Worm (Caenorhabditis elegans) whole organism, L4 larva: Measurements from ENCODE around the gene cls-2.
A peak's percentile ranks its signal among the peaks of the same experiment; 100 is the strongest.

Experiments used
- F49E8.2 ChIP-seq: sonication (generic microtip); optimal IDR thresholded peaks from 2 replicates; lab custom pipeline; 2016; ENCODE audit warnings: missing compliant biosample characterization, mild to moderate bottlenecking, missing genetic modification characterization, borderline replicate concordance
- Y105C5A.15 ChIP-seq: fragments of 200-800 bp; sonication (Bioruptor generic); IDR thresholded peaks from 2 replicates; pipeline ENCODE4 v1.3.6; 2022; ENCODE audit warnings: missing genetic modification characterization, missing compliant biosample characterization
- Y5F2A.4 ChIP-seq: fragments of 200-800 bp; sonication (Bioruptor generic); optimal IDR thresholded peaks from 2 replicates; lab custom pipeline; 2018; ENCODE audit warnings: mild to moderate bottlenecking, missing genetic modification characterization, missing compliant biosample characterization
- ZK337.2 ChIP-seq: fragments of 200-800 bp; sonication (Bioruptor generic); IDR thresholded peaks from 2 replicates; pipeline ENCODE4 v1.3.6; 2022; ENCODE audit warnings: missing genetic modification reagents, missing genetic modification characterization, missing compliant biosample characterization
- ZK546.5 ChIP-seq, 2 experiments: sonication (generic microtip); optimal IDR thresholded peaks; 2 replicates each; lab custom pipeline; 2017; ENCODE audit warnings: missing biosample characterization in 2 of 2, missing genetic modification characterization in 2 of 2
- aha-1 ChIP-seq: fragments of 150-350 bp; peaks from one replicate; lab custom pipeline; 2014; ENCODE audit warnings: missing biosample characterization, missing genetic modification characterization
- ceh-32 ChIP-seq: sonication (generic microtip); optimal IDR thresholded peaks from 2 replicates; lab custom pipeline; 2016; ENCODE audit warnings: mild to moderate bottlenecking, missing genetic modification characterization, missing compliant biosample characterization; ENCODE audit not compliant: poor library complexity
- ces-1 ChIP-seq: fragments of 150-350 bp; sonication (generic microtip); optimal IDR thresholded peaks from 4 replicates; lab custom pipeline; 2014; ENCODE audit warnings: missing biosample characterization, missing genetic modification reagents, missing genetic modification characterization
- ctbp-1 ChIP-seq: fragments of 200-800 bp; sonication (Bioruptor generic); IDR thresholded peaks from 2 replicates; pipeline ENCODE4 v1.3.6; 2022; ENCODE audit warnings: missing genetic modification reagents, missing genetic modification characterization, missing compliant biosample characterization
- dpl-1 ChIP-seq: fragments of 150-350 bp; optimal IDR thresholded peaks from 2 replicates; lab custom pipeline; 2014; ENCODE audit warnings: missing biosample characterization, missing genetic modification reagents, missing genetic modification characterization
- duxl-1 ChIP-seq: sonication (generic microtip); optimal IDR thresholded peaks from 2 replicates; lab custom pipeline; 2016; ENCODE audit warnings: mild to moderate bottlenecking, missing genetic modification characterization, moderate library complexity, missing compliant biosample characterization; ENCODE audit not compliant: poor library complexity
- dve-1 ChIP-seq: sonication (generic microtip); optimal IDR thresholded peaks from 2 replicates; lab custom pipeline; 2017; ENCODE audit warnings: antibody characterized with exemption, mild to moderate bottlenecking, missing genetic modification characterization, missing compliant biosample characterization; ENCODE audit not compliant: insufficient read depth
- fkh-10 ChIP-seq: fragments of 150-350 bp; optimal IDR thresholded peaks from 2 replicates; lab custom pipeline; 2014; ENCODE audit warnings: missing biosample characterization, missing genetic modification reagents, missing genetic modification characterization
- hif-1 ChIP-seq, 2 experiments: sonication (generic microtip); optimal IDR thresholded peaks; 2 replicates each; lab custom pipeline; 2016 to 2017; ENCODE audit warnings: missing compliant biosample characterization in 2 of 2, missing genetic modification characterization in 2 of 2, missing genetic modification reagents in 2 of 2, missing genotype in 2 of 2, mild to moderate bottlenecking in 1 of 2
- hlh-11 ChIP-seq: fragments of 200-800 bp; sonication (Bioruptor generic); optimal IDR thresholded peaks from 2 replicates; lab custom pipeline; 2018; ENCODE audit warnings: mild to moderate bottlenecking, missing genetic modification characterization, missing compliant biosample characterization
- lin-13 ChIP-seq: fragments of 150-350 bp; optimal IDR thresholded peaks from 2 replicates; lab custom pipeline; 2014; ENCODE audit warnings: missing biosample characterization, missing genetic modification reagents, missing genetic modification characterization
- lin-29 ChIP-seq: fragments of 200-800 bp; sonication (Bioruptor generic); IDR thresholded peaks from 2 replicates; pipeline ENCODE4 v1.3.6; 2022; ENCODE audit warnings: missing genetic modification reagents, missing genetic modification characterization, missing compliant biosample characterization
- lin-38 ChIP-seq: fragments of 200-800 bp; sonication (Bioruptor generic); IDR thresholded peaks from 2 replicates; pipeline ENCODE4 v1.3.6; 2022; ENCODE audit warnings: missing genetic modification reagents, missing genetic modification characterization, missing compliant biosample characterization
- lin-39 ChIP-seq: fragments of 150-350 bp; optimal IDR thresholded peaks from 2 replicates; lab custom pipeline; 2014; ENCODE audit warnings: missing biosample characterization, missing genetic modification reagents, missing genetic modification characterization
- lsy-2 ChIP-seq, 2 experiments: fragments of 150-350 bp in 1 of 2; sonication (generic microtip) in 1 of 2; optimal IDR thresholded peaks; 2 replicates each; lab custom pipeline; 2014 to 2017; ENCODE audit warnings: missing biosample characterization in 2 of 2, missing genetic modification characterization in 2 of 2
- mdl-1 ChIP-seq, 2 experiments: fragments of 150-350 bp in 1 of 2; sonication (generic microtip) in 1 of 2; optimal IDR thresholded peaks; 2 replicates each; lab custom pipeline; 2014 to 2017; ENCODE audit warnings: missing biosample characterization in 2 of 2, missing genetic modification characterization in 2 of 2
- mep-1 ChIP-seq: fragments of 150-350 bp; sonication (generic microtip); optimal IDR thresholded peaks from 3 replicates; lab custom pipeline; 2014; ENCODE audit warnings: missing biosample characterization, missing genetic modification characterization
- mes-2 ChIP-seq: sonication (generic microtip); optimal IDR thresholded peaks from 2 replicates; lab custom pipeline; 2016; ENCODE audit warnings: missing genotype, mild to moderate bottlenecking, missing genetic modification characterization, missing compliant biosample characterization; ENCODE audit not compliant: poor library complexity, severe bottlenecking
- nhr-102 ChIP-seq: sonication (generic microtip); optimal IDR thresholded peaks from 2 replicates; lab custom pipeline; 2016; ENCODE audit warnings: mild to moderate bottlenecking, missing genetic modification characterization, moderate library complexity, missing compliant biosample characterization
- nhr-11 ChIP-seq: fragments of 150-350 bp; optimal IDR thresholded peaks from 2 replicates; lab custom pipeline; 2014; ENCODE audit warnings: missing biosample characterization, missing genetic modification characterization
- nhr-111 ChIP-seq: fragments of 200-800 bp; sonication (Bioruptor generic); optimal IDR thresholded peaks from 2 replicates; lab custom pipeline; 2018; ENCODE audit warnings: mild to moderate bottlenecking, missing genetic modification characterization, missing compliant biosample characterization
- nhr-6 ChIP-seq: fragments of 150-350 bp; optimal IDR thresholded peaks from 2 replicates; lab custom pipeline; 2014; ENCODE audit warnings: missing biosample characterization, missing genetic modification characterization
- rbr-2 ChIP-seq: sonication (generic microtip); optimal IDR thresholded peaks from 2 replicates; lab custom pipeline; 2016; ENCODE audit warnings: missing genotype, missing genetic modification characterization, missing compliant biosample characterization
- sdz-12 ChIP-seq: fragments of 200-800 bp; sonication (Bioruptor generic); optimal IDR thresholded peaks from 2 replicates; lab custom pipeline; 2018; ENCODE audit warnings: mild to moderate bottlenecking, missing genetic modification characterization, missing compliant biosample characterization
- spr-1 ChIP-seq: sonication (generic microtip); optimal IDR thresholded peaks from 2 replicates; lab custom pipeline; 2016; ENCODE audit warnings: mild to moderate bottlenecking, missing genetic modification characterization, missing compliant biosample characterization
- tra-1 ChIP-seq: fragments of 200-800 bp; sonication (Bioruptor generic); IDR thresholded peaks from 2 replicates; pipeline ENCODE4 v1.3.6; 2022; ENCODE audit warnings: missing genetic modification reagents, missing genetic modification characterization, missing compliant biosample characterization
- unc-62 ChIP-seq, 3 experiments: fragments of 150-350 bp in 1 of 3; sonication (generic microtip); optimal IDR thresholded peaks in 2 of 3; peaks in 1 of 3; 1 replicate in 1 of 3; 2 replicates in 2 of 3; lab custom pipeline; 2014 to 2017; ENCODE audit warnings: missing biosample characterization in 3 of 3, missing genetic modification characterization in 3 of 3, missing genetic modification reagents in 3 of 3, missing genotype in 1 of 3
- ztf-11 ChIP-seq: fragments of 150-350 bp; optimal IDR thresholded peaks from 2 replicates; lab custom pipeline; 2014; ENCODE audit warnings: missing biosample characterization, missing genetic modification characterization
- ztf-7 ChIP-seq: fragments of 150-350 bp; optimal IDR thresholded peaks from 2 replicates; lab custom pipeline; 2014; ENCODE audit warnings: missing biosample characterization, missing genetic modification characterization

cls-2 gene

DNA sequence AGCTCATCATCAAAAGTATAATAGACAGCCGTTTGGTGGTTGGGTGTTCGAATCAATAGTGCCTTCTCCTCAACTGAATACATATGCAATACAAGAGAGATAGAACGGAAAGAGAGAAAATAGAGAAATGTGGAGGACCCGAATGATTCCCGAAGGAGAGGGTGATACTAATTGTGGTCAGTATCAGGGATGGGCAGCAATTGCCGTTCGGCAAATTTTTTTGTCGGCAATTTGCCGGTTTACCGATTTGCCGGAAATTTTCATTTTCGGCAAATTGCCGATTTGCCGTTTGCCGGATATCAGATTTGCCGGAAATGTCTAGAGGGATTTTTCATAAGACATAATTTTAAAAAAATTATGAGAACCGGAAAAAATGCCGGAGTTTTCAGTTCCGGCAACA, 42.5 kb upstream of the cls-2 start, which contains the start of gene F59B2.9:
Gene F59B2.9 (minus strand): TSS at position 101 of the 400 bp plus-strand sequence.
- no peak for TF ChIP-seq ztf-11 (tag; lab: Kevin White, UChicago)
- TF ChIP-seq mes-2, result no peak
- TF ChIP-seq ceh-32 (tag; lab: Kevin White, UChicago), result no peak
- TF ChIP-seq dpl-1, result no peak
- TF ChIP-seq ZK337.2 (GFP tag; lab: Robert Waterston, UW), result no peak
- TF ChIP-seq lin-29 (GFP tag; lab: Robert Waterston, UW), result no peak
- no peak for TF ChIP-seq Y5F2A.4
- no peak for TF ChIP-seq sdz-12

DNA sequence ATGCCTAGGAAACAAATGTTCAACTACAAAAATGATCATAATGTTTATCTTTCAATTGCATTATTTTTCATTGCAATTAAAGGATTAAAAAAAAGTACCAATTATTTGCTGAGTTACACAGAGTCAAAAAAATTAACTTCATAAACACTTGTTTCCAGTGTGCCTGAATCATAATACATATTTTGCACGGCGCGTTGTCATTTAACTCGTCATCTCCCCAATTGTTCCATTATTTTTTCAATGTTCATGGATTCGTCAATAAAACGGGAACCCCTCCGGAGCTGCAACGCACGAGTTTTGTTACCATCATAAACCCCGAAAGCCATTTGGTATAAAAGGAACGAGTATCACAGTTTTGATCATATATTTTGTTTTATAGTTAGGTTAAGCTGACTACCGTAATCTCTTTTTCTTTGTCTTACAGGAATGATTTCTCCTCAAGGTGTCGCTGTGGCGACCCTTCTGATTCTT, 37.6 kb upstream of the cls-2 start, which contains the start of gene F59B2.12:
Gene F59B2.12 (plus strand): TSS at position 421 of the 471 bp plus-strand sequence.
- no peak for TF ChIP-seq mdl-1 (tag; optimal IDR thresholded peaks at IDR 0.05; lab: Kevin White, UChicago)
- no peak for TF ChIP-seq ZK546.5 (tag; optimal IDR thresholded peaks at IDR 0.05; lab: Kevin White, UChicago)
- peak in 1 of 2 experiments; percentile 90 for TF ChIP-seq unc-62 (GFP tag; optimal IDR thresholded peaks at IDR 0.05 in 1 of 2; lab: Kevin White, UChicago)
- TF ChIP-seq unc-62 (tag; optimal IDR thresholded peaks at IDR 0.05; lab: Kevin White, UChicago), result no peak

DNA sequence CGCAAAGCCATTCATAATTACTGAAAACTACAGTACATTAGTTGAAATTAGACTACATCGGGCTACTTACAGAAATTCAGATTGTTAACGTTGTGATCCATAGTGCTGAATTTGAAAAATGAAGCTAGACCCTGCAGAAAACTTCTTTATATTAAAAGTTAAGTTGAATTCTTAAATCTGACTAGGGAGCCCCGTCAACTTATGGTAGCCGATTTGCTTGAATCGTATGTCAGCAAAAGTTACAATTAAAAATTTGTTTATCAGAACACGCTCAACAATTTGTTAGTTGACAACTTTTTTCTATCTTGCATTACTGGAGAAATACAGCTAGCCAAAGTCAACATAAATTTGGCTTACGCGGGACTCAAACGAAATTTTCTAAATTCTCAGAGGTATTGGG, 32.3 kb upstream of the cls-2 start, which contains the start of gene F59B2.14:
Gene F59B2.14 (minus strand): TSS at position 101 of the 400 bp plus-strand sequence.
- TF ChIP-seq mep-1 (tag; lab: Kevin White, UChicago) (no peak), nhr-102 (no peak), nhr-11 (tag; lab: Kevin White, UChicago) (no peak), spr-1 (tag; lab: Kevin White, UChicago) (no peak), lsy-2 (tag; optimal IDR thresholded peaks at IDR 0.05; lab: Kevin White, UChicago) (no peak), nhr-111 (GFP tag; lab: Kevin White, UChicago) (no peak), hlh-11 (tag; lab: Kevin White, UChicago) (no peak), F49E8.2 (tag; lab: Kevin White, UChicago) (no peak), nhr-6 (tag; lab: Kevin White, UChicago) (no peak), ctbp-1 (GFP tag; lab: Robert Waterston, UW) (no peak), lin-13 (no peak), mes-2 (no peak), tra-1 (GFP tag; lab: Robert Waterston, UW) (no peak), aha-1 (no peak)

DNA sequence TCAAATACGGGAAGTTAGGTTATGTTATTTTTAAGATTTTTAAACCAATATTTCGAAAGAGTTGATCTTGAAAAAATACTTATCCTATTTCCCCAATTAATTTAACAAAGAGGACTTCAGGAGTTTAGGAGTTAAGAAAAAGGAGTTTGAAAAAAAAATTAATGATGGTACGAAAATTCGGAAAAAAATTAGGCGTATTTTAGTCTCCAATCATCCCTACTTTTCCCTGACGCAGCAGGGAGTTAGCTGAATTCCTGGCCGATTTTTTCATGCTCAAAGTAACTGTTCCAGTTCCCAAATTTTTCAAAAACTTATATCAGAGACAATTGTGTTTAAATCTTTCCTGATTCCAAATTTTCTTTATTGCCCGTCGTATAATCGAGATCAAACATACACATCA, 31.2 kb upstream of the cls-2 start:
- TF ChIP-seq ctbp-1 (GFP tag; lab: Robert Waterston, UW) (no peak), rbr-2 (no peak), ZK337.2 (GFP tag; lab: Robert Waterston, UW) (no peak), unc-62 (GFP tag; optimal IDR thresholded peaks at IDR 0.05 in 1 of 2; lab: Kevin White, UChicago) (peak in 1 of 2 experiments; percentile 92), unc-62 (tag; optimal IDR thresholded peaks at IDR 0.05; lab: Kevin White, UChicago) (no peak), ztf-7 (tag; lab: Kevin White, UChicago) (no peak), ces-1 (GFP tag; lab: Kevin White, UChicago) (no peak), dve-1 (tag; lab: Kevin White, UChicago) (no peak)

DNA sequence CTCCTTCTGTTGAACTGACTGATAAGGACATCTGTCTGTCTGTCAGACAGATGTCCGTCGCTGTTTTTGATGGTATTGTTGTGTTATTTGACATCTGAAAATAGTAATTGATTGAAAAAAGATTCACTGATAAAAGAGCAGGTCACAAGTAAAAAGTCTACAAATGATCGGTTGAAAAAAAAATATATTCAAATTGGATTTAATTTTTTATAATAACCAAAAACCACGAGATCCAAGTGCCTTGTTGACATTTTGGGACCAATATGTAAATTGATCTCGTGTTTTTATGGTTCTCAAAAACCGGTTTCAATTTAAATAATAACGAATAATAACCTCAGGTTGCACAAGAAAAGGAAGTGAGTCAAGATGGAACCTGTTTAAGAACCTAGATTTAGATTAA, 27.9 kb upstream of the cls-2 start, which contains the start of gene F59B2.13:
Gene F59B2.13 (minus strand): TSS at position 101 of the 400 bp plus-strand sequence.
- no peak for TF ChIP-seq lin-39 (tag; lab: Kevin White, UChicago)
- TF ChIP-seq dve-1 (tag; lab: Kevin White, UChicago), result no peak
- no peak for TF ChIP-seq hif-1 (tag; optimal IDR thresholded peaks at IDR 0.05; lab: Kevin White, UChicago)
- no peak for TF ChIP-seq Y105C5A.15 (GFP tag; lab: Robert Waterston, UW)
- no peak for TF ChIP-seq fkh-10 (GFP tag; lab: Kevin White, UChicago)
- TF ChIP-seq nhr-102, result no peak
- no peak for TF ChIP-seq lin-38 (GFP tag; lab: Robert Waterston, UW)
- no peak for TF ChIP-seq ces-1 (GFP tag; lab: Kevin White, UChicago)
- no peak for TF ChIP-seq duxl-1 (tag; lab: Kevin White, UChicago)
